Fruit fly (Drosophila melanogaster) whole organism, wandering third instar larva: ENCODE data around the gene Dsp1.
A peak's percentile ranks its signal among the peaks of the same experiment; 100 is the strongest.

ENCODE experiments used
- CG9705 ChIP-seq: fragments of 200-800 bp; sonication (Bioruptor generic); optimal IDR thresholded peaks from 2 replicates; lab custom pipeline; 2018; ENCODE audit warnings: missing biosample characterization, mild to moderate bottlenecking, missing genetic modification characterization
- N ChIP-seq: fragments of >200 bp; optimal IDR thresholded peaks from 2 replicates; lab custom pipeline; 2018; ENCODE audit warnings: missing biosample characterization, missing external identifiers, missing genetic modification characterization
- Sp1 ChIP-seq: fragments of 200-800 bp; sonication (Bioruptor generic); optimal IDR thresholded peaks from 3 replicates; lab custom pipeline; 2019; ENCODE audit warnings: missing biosample characterization, mild to moderate bottlenecking, missing genetic modification characterization, moderate library complexity
- br ChIP-seq: fragments of 200-800 bp; sonication (Bioruptor generic); optimal IDR thresholded peaks from 2 replicates; lab custom pipeline; 2016; ENCODE audit warnings: missing biosample characterization, missing genetic modification characterization
- dmrt93B ChIP-seq: fragments of 200-800 bp; sonication (Bioruptor generic); optimal IDR thresholded peaks from 2 replicates; lab custom pipeline; 2018; ENCODE audit warnings: missing biosample characterization, mild to moderate bottlenecking, missing genetic modification characterization
- h ChIP-seq: fragments of 200-800 bp; sonication (Bioruptor generic); optimal IDR thresholded peaks from 3 replicates; lab custom pipeline; 2016; ENCODE audit warnings: missing biosample characterization, mild to moderate bottlenecking, missing genetic modification characterization
- jim ChIP-seq: fragments of 175-275, 200-325 bp; sonication (Bioruptor generic); optimal IDR thresholded peaks from 2 replicates; lab custom pipeline; 2016; ENCODE audit warnings: missing biosample characterization, mild to moderate bottlenecking, missing genetic modification characterization
- lola ChIP-seq: fragments of >200 bp; optimal IDR thresholded peaks from 2 replicates; lab custom pipeline; 2017; ENCODE audit warnings: missing biosample characterization, missing genetic modification characterization
- pan ChIP-seq: fragments of >200 bp; optimal IDR thresholded peaks from 2 replicates; lab custom pipeline; 2017
- psq ChIP-seq: fragments of 200-800 bp; sonication (Bioruptor generic); optimal IDR thresholded peaks from 3 replicates; lab custom pipeline; 2017; ENCODE audit warnings: missing biosample characterization, mild to moderate bottlenecking, missing genetic modification characterization, moderate library complexity
- rgr ChIP-seq: fragments of 200-800 bp; sonication (Bioruptor generic); optimal IDR thresholded peaks from 3 replicates; lab custom pipeline; 2016; ENCODE audit warnings: missing biosample characterization, mild to moderate bottlenecking, missing genetic modification characterization
- sage ChIP-seq: fragments of 200-800 bp; sonication (Bioruptor generic); optimal IDR thresholded peaks from 2 replicates; lab custom pipeline; 2016; ENCODE audit warnings: missing biosample characterization, mild to moderate bottlenecking, missing genetic modification characterization
- tai ChIP-seq: sonication (Bioruptor generic); optimal IDR thresholded peaks from 2 replicates; lab custom pipeline; 2016; ENCODE audit warnings: missing biosample characterization, missing genetic modification characterization
- usp ChIP-seq: fragments of >200 bp; optimal IDR thresholded peaks from 2 replicates; lab custom pipeline; 2017; ENCODE audit warnings: missing biosample characterization, missing genetic modification characterization

dm6 chrX:16385942-16386392, 52.6 kb downstream of the Dsp1 start:
- TF ChIP-seq pan (lab: Kevin White, UChicago) = no peak
- peak; percentile 57 for TF ChIP-seq Sp1 (GFP tag; lab: Kevin White, UChicago)
- peak; percentile 19 for TF ChIP-seq CG9705 (GFP tag; lab: Kevin White, UChicago)
- TF ChIP-seq tai (GFP tag; lab: Kevin White, UChicago) = no peak
- TF ChIP-seq psq (GFP tag; lab: Kevin White, UChicago) = peak; percentile 33
- peak; percentile 52 for TF ChIP-seq rgr (GFP tag; lab: Kevin White, UChicago)
- peak; percentile 71 for TF ChIP-seq h (GFP tag; lab: Kevin White, UChicago)
- no peak for TF ChIP-seq jim (GFP tag; lab: Kevin White, UChicago)
- TF ChIP-seq br (GFP tag; lab: Kevin White, UChicago) = peak; percentile 43
- no peak for TF ChIP-seq sage
- no peak for TF ChIP-seq lola
- TF ChIP-seq N (GFP tag; lab: Kevin White, UChicago) = no peak
- TF ChIP-seq usp (GFP tag; lab: Kevin White, UChicago) = no peak
- TF ChIP-seq dmrt93B (GFP tag; lab: Kevin White, UChicago) = peak; percentile 41
